Worm (Caenorhabditis elegans) whole organism, mixed stage, embryonic: ENCODE data around the gene cosa-1.
A peak's percentile ranks its signal among the peaks of the same experiment; 100 is the strongest.

Experiments
- bed-3 ChIP-seq: fragments of 200-800 bp; sonication (Bioruptor generic); optimal IDR thresholded peaks from 3 replicates; lab custom pipeline; 2018; ENCODE audit warnings: mild to moderate bottlenecking, missing genetic modification characterization, moderate library complexity, missing compliant biosample characterization
- blmp-1 ChIP-seq: fragments of 150-350 bp; optimal IDR thresholded peaks from 2 replicates; lab custom pipeline; 2014; ENCODE audit warnings: missing biosample characterization, missing genetic modification characterization
- ceh-39 ChIP-seq: fragments of 150-350 bp; optimal IDR thresholded peaks from 2 replicates; lab custom pipeline; 2014; ENCODE audit warnings: missing biosample characterization, missing genetic modification characterization
- ceh-43 ChIP-seq: fragments of 200-800 bp; sonication (Bioruptor generic); optimal IDR thresholded peaks from 2 replicates; lab custom pipeline; 2018; ENCODE audit warnings: mild to moderate bottlenecking, missing genetic modification characterization, moderate library complexity, missing compliant biosample characterization
- ceh-83 ChIP-seq: fragments of 200-800 bp; sonication (Bioruptor generic); optimal IDR thresholded peaks from 2 replicates; lab custom pipeline; 2018; ENCODE audit warnings: mild to moderate bottlenecking, missing genetic modification characterization, missing compliant biosample characterization
- ces-1 ChIP-seq: fragments of 150-350 bp; optimal IDR thresholded peaks from 2 replicates; lab custom pipeline; 2014; ENCODE audit warnings: missing biosample characterization, missing genetic modification reagents, missing genetic modification characterization
- cnd-1 ChIP-seq: fragments of 200-800 bp; sonication (Bioruptor generic); optimal IDR thresholded peaks from 2 replicates; lab custom pipeline; 2018; ENCODE audit warnings: mild to moderate bottlenecking, missing genetic modification characterization, missing compliant biosample characterization
- elt-1 ChIP-seq: sonication (generic microtip); optimal IDR thresholded peaks from 2 replicates; lab custom pipeline; 2017; ENCODE audit warnings: missing genetic modification characterization, mild to moderate bottlenecking, missing compliant biosample characterization, antibody characterized with exemption, moderate library complexity, borderline replicate concordance; ENCODE audit not compliant: insufficient read depth
- flh-1 ChIP-seq: fragments of 200-800 bp; sonication (Bioruptor generic); optimal IDR thresholded peaks from 2 replicates; lab custom pipeline; 2018; ENCODE audit warnings: mild to moderate bottlenecking, missing genetic modification characterization, moderate library complexity, missing compliant biosample characterization
- ham-2 ChIP-seq: fragments of 200-800 bp; sonication (Bioruptor generic); optimal IDR thresholded peaks from 2 replicates; lab custom pipeline; 2018; ENCODE audit warnings: mild to moderate bottlenecking, missing genetic modification characterization, missing compliant biosample characterization
- hlh-1 ChIP-seq: fragments of 150-350 bp; optimal IDR thresholded peaks from 2 replicates; lab custom pipeline; 2014; ENCODE audit warnings: missing biosample characterization, missing genetic modification reagents, missing genetic modification characterization
- lin-13 ChIP-seq: fragments of 150-350 bp; optimal IDR thresholded peaks from 2 replicates; lab custom pipeline; 2014; ENCODE audit warnings: missing biosample characterization, missing genetic modification characterization
- mab-5 ChIP-seq: fragments of 150-350 bp; optimal IDR thresholded peaks from 2 replicates; lab custom pipeline; 2014; ENCODE audit warnings: missing biosample characterization, missing genetic modification characterization
- mls-2 ChIP-seq: sonication (generic microtip); optimal IDR thresholded peaks from 2 replicates; lab custom pipeline; 2016; ENCODE audit warnings: mild to moderate bottlenecking, missing genetic modification characterization, moderate library complexity, missing compliant biosample characterization
- nhr-12 ChIP-seq: fragments of 150-350 bp; optimal IDR thresholded peaks from 2 replicates; lab custom pipeline; 2014; ENCODE audit warnings: missing biosample characterization, missing genetic modification characterization
- nhr-2 ChIP-seq: fragments of 150-350 bp; optimal IDR thresholded peaks from 2 replicates; lab custom pipeline; 2014; ENCODE audit warnings: missing biosample characterization, missing genetic modification characterization
- nhr-28 ChIP-seq: fragments of 150-350 bp; optimal IDR thresholded peaks from 2 replicates; lab custom pipeline; 2014; ENCODE audit warnings: missing biosample characterization, missing genetic modification characterization
- nhr-76 ChIP-seq: sonication (generic microtip); optimal IDR thresholded peaks from 2 replicates; lab custom pipeline; 2017; ENCODE audit warnings: missing biosample characterization, missing genetic modification characterization
- pha-4 ChIP-seq: fragments of 150-350 bp; optimal IDR thresholded peaks from 2 replicates; lab custom pipeline; 2018; ENCODE audit warnings: missing biosample characterization, missing genetic modification reagents, missing genetic modification characterization
- sem-2 ChIP-seq: fragments of 200-800 bp; sonication (Bioruptor generic); optimal IDR thresholded peaks from 2 replicates; lab custom pipeline; 2018; ENCODE audit warnings: mild to moderate bottlenecking, missing genetic modification characterization, missing compliant biosample characterization
- sptf-1 ChIP-seq: sonication (generic microtip); optimal IDR thresholded peaks from 2 replicates; lab custom pipeline; 2017; ENCODE audit warnings: mild to moderate bottlenecking, missing genetic modification characterization, moderate library complexity, missing compliant biosample characterization
- tbx-8 ChIP-seq: fragments of 200-800 bp; sonication (Bioruptor generic); optimal IDR thresholded peaks from 2 replicates; lab custom pipeline; 2018; ENCODE audit warnings: mild to moderate bottlenecking, missing genetic modification characterization, moderate library complexity, missing compliant biosample characterization
- unc-62 ChIP-seq: fragments of 150-350 bp; optimal IDR thresholded peaks from 2 replicates; lab custom pipeline; 2014; ENCODE audit warnings: missing biosample characterization, missing genetic modification reagents, missing genetic modification characterization
- zip-8 ChIP-seq: fragments of 150-350 bp; optimal IDR thresholded peaks from 2 replicates; lab custom pipeline; 2014; ENCODE audit warnings: missing biosample characterization, missing genetic modification characterization
- ztf-11 ChIP-seq: fragments of 150-350 bp; optimal IDR thresholded peaks from 2 replicates; lab custom pipeline; 2014; ENCODE audit warnings: missing biosample characterization, missing genetic modification characterization

The cosa-1 gene

ce11 chrIII:2725221-2726203 lies at the start of gene cosa-1:
cosa-1 (plus strand) TSS chrIII:2726116.
- peak; percentile 30 for TF ChIP-seq hlh-1
- TF ChIP-seq nhr-2 (tag; lab: Kevin White, UChicago), result no peak

- TF ChIP-seq ceh-83 (GFP tag; lab: Kevin White, UChicago) (no peak), zip-8 (tag; lab: Kevin White, UChicago) (no peak), cnd-1 (tag; lab: Kevin White, UChicago) (no peak), nhr-28 (tag; lab: Kevin White, UChicago) (no peak), mls-2 (no peak), elt-1 (no peak), blmp-1 (tag; lab: Kevin White, UChicago) (no peak)
Observed at ce11 chrIII:2678017-2678416, 47.9 kb upstream of the cosa-1 start.

ce11 chrIII:2679362-2679761 lies 46.6 kb upstream of the cosa-1 start:
- TF ChIP-seq mab-5 (tag; lab: Kevin White, UChicago) (no peak), zip-8 (tag; lab: Kevin White, UChicago) (no peak), flh-1 (no peak), ham-2 (GFP tag; lab: Kevin White, UChicago) (no peak), ceh-39 (no peak), ceh-83 (GFP tag; lab: Kevin White, UChicago) (peak; percentile 22)
- TF ChIP-seq, all 35 proteins: peak for 1

ce11 chrIII:2681559-2681958 lies 44.4 kb upstream of the cosa-1 start:
- no peak for TF ChIP-seq unc-62 (GFP tag; lab: Kevin White, UChicago)
- TF ChIP-seq ham-2 (GFP tag; lab: Kevin White, UChicago), result no peak
- no peak for TF ChIP-seq bed-3
- no peak for TF ChIP-seq blmp-1 (tag; lab: Kevin White, UChicago)
- TF ChIP-seq sptf-1 (tag; lab: Kevin White, UChicago), result no peak
- no peak for TF ChIP-seq ces-1
- TF ChIP-seq nhr-76 (tag; lab: Kevin White, UChicago), result no peak
- no peak for TF ChIP-seq mab-5 (tag; lab: Kevin White, UChicago)
- no peak for TF ChIP-seq cnd-1 (tag; lab: Kevin White, UChicago)
- TF ChIP-seq tbx-8 (GFP tag; lab: Kevin White, UChicago), result no peak
- no peak for TF ChIP-seq sem-2 (GFP tag; lab: Kevin White, UChicago)
- TF ChIP-seq, all 35 proteins: peak for 0

ce11 chrIII:2683403-2683802 lies 42.5 kb upstream of the cosa-1 start:
- TF ChIP-seq cnd-1 (tag; lab: Kevin White, UChicago) (no peak), ztf-11 (tag; lab: Kevin White, UChicago) (no peak), blmp-1 (tag; lab: Kevin White, UChicago) (no peak), tbx-8 (GFP tag; lab: Kevin White, UChicago) (no peak)

- TF ChIP-seq unc-62 (GFP tag; lab: Kevin White, UChicago) (no peak), nhr-28 (tag; lab: Kevin White, UChicago) (no peak), nhr-12 (tag; lab: Kevin White, UChicago) (no peak), pha-4 (no peak), ceh-43 (GFP tag; lab: Kevin White, UChicago) (no peak)
Observed at ce11 chrIII:2686064-2686463, 39.9 kb upstream of the cosa-1 start, which contains the start of the genes Y71H2AL.2, Y71H2AL.4 and pbo-1. Y71H2AL.2 (plus strand) TSS chrIII:2686364. Y71H2AL.4 (plus strand) TSS chrIII:2686408. pbo-1 (minus strand) TSS chrIII:2686463.

- no peak for TF ChIP-seq lin-13 (tag; lab: Kevin White, UChicago)
- peak; percentile 47 for TF ChIP-seq ces-1
Observed at ce11 chrIII:2686663-2687062, 39.3 kb upstream of the cosa-1 start.
